Fruit fly (Drosophila melanogaster): ENCODE measurements around the gene Vps13B.

DNA sequence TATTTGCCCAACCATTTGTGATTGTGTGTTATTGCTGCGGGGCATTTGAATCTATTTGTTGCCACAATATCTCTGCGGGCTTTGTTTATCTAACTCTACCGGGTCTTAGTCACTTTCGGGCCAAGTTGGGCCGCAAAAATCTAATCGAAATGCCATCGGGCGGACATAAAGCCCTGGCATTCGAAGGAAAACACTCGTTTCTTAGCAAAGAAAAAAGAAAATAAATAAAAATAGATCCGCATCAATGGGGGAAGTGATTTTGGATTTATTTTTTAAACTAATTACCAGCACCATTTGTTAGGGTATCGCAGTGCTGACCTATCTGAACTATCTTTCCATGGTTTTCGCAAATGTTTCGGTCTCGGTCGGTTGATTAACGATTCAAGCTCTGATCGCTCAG, 37.2 kb upstream of the Vps13B start:
- TF ChIP-seq da (GFP tag; optimal IDR thresholded peaks at IDR 0.05) (no peak), tna (GFP tag; IDR thresholded peaks at IDR 0.05; ENCODE audit: partially characterized antibody) (no peak), CG9932 (GFP tag; IDR thresholded peaks at IDR 0.05) (peak; percentile 65), E2f2 (GFP tag; IDR thresholded peaks at IDR 0.05) (no peak), YL-1 (GFP tag; optimal IDR thresholded peaks at IDR 0.05) (no peak), Rx (GFP tag; IDR thresholded peaks at IDR 0.05) (no peak), Sry-δ (GFP tag; optimal IDR thresholded peaks at IDR 0.05) (no peak), CG42726 (GFP tag; IDR thresholded peaks at IDR 0.05; ENCODE audit: partially characterized antibody) (no peak), pzg (GFP tag; optimal IDR thresholded peaks at IDR 0.05) (no peak)

All from whole organism, embryonic.